Fruit fly (Drosophila melanogaster) whole organism, embryonic: Measurements from ENCODE around the gene Fmr1.
A peak's percentile ranks its signal among the peaks of the same experiment; 100 is the strongest.

ENCODE experiments used
- Ada2b ChIP-seq: fragments of 200-800 bp; sonication (Bioruptor generic); IDR thresholded peaks from 2 replicates; pipeline ENCODE4 v1.3.6; 2022; ENCODE audit warnings: missing biosample characterization, missing genetic modification characterization
- Atf3 ChIP-seq: fragments of 200-800 bp; sonication (Bioruptor generic); optimal IDR thresholded peaks from 3 replicates; lab custom pipeline; 2016; ENCODE audit warnings: missing biosample characterization, missing genetic modification characterization
- B-H2 ChIP-seq: fragments of 200-800 bp; sonication (Bioruptor generic); optimal IDR thresholded peaks from 2 replicates; lab custom pipeline; 2018; ENCODE audit warnings: missing biosample characterization, mild to moderate bottlenecking, missing genetic modification characterization
- BEAF-32 ChIP-seq: fragments of 200-800 bp; sonication (Bioruptor generic); optimal IDR thresholded peaks from 3 replicates; lab custom pipeline; 2017; ENCODE audit warnings: missing biosample characterization, missing genetic modification characterization, mild to moderate bottlenecking, moderate library complexity, missing genetic modification reagents
- CG10321 ChIP-seq: fragments of 200-800 bp; sonication (Bioruptor generic); IDR thresholded peaks from 2 replicates; pipeline ENCODE4 v1.3.6; 2022; ENCODE audit warnings: missing biosample characterization, missing genetic modification characterization
- CG11695 ChIP-seq: fragments of 200-800 bp; sonication (Bioruptor generic); IDR thresholded peaks from 3 replicates; pipeline ENCODE4 v1.3.6; 2022; ENCODE audit warnings: missing biosample characterization, missing genetic modification characterization
- CG11723 ChIP-seq: fragments of 200-800 bp; sonication (Bioruptor generic); optimal IDR thresholded peaks from 2 replicates; lab custom pipeline; 2017; ENCODE audit warnings: missing biosample characterization, mild to moderate bottlenecking, missing genetic modification characterization
- CG13287 ChIP-seq: fragments of 200-800 bp; sonication (Bioruptor generic); IDR thresholded peaks from 2 replicates; pipeline ENCODE4 v1.3.6; 2022; ENCODE audit warnings: missing biosample characterization, missing genetic modification characterization; ENCODE audit not compliant: partially characterized antibody
- CG15601 ChIP-seq: fragments of 200-800 bp; sonication (Bioruptor generic); optimal IDR thresholded peaks from 3 replicates; lab custom pipeline; 2019; ENCODE audit warnings: missing biosample characterization, mild to moderate bottlenecking, missing genetic modification characterization, moderate library complexity
- CG34224 ChIP-seq: fragments of 200-800 bp; sonication (Bioruptor generic); IDR thresholded peaks from 3 replicates; pipeline ENCODE4 v1.3.6; 2022; ENCODE audit warnings: missing biosample characterization, missing genetic modification characterization; ENCODE audit not compliant: partially characterized antibody
- CG3995 ChIP-seq: fragments of 200-800 bp; sonication (Bioruptor generic); optimal IDR thresholded peaks from 3 replicates; lab custom pipeline; 2016; ENCODE audit warnings: missing biosample characterization, missing genetic modification characterization
- CG4854 ChIP-seq: fragments of 200-800 bp; sonication (Bioruptor generic); optimal IDR thresholded peaks from 2 replicates; lab custom pipeline; 2016; ENCODE audit warnings: missing biosample characterization, missing genetic modification characterization, inconsistent platforms
- CG6175 ChIP-seq: fragments of 200-800 bp; sonication (Bioruptor generic); IDR thresholded peaks from 3 replicates; pipeline ENCODE4 v1.3.6; 2022; ENCODE audit warnings: missing biosample characterization, missing genetic modification characterization
- CG7556 ChIP-seq: fragments of 200-800 bp; sonication (Bioruptor generic); optimal IDR thresholded peaks from 2 replicates; lab custom pipeline; 2017; ENCODE audit warnings: missing biosample characterization, mild to moderate bottlenecking, missing genetic modification characterization
- CG8089 ChIP-seq: fragments of 200-800 bp; sonication (Bioruptor generic); optimal IDR thresholded peaks from 3 replicates; lab custom pipeline; 2016; ENCODE audit warnings: missing biosample characterization, missing genetic modification characterization
- CG9215 ChIP-seq: fragments of 200-800 bp; sonication (Bioruptor generic); IDR thresholded peaks from 2 replicates; pipeline ENCODE4 v1.3.6; 2022; ENCODE audit warnings: missing biosample characterization, missing genetic modification characterization
- Eip74EF ChIP-seq, 2 experiments: fragments of 200-800 bp in 1 of 2; fragments of >200 bp in 1 of 2; sonication (Bioruptor generic) in 1 of 2; optimal IDR thresholded peaks; 2 replicates each; lab custom pipeline; 2017 to 2019; ENCODE audit warnings: missing biosample characterization in 2 of 2, missing genetic modification characterization in 2 of 2, mild to moderate bottlenecking in 1 of 2, moderate library complexity in 1 of 2
- Ets65A ChIP-seq: fragments of 200-800 bp; sonication (Bioruptor generic); peaks from one replicate; lab custom pipeline; 2016; ENCODE audit warnings: missing biosample characterization, missing genetic modification characterization
- Ets97D ChIP-seq: fragments of 200-800 bp; sonication (Bioruptor generic); optimal IDR thresholded peaks from 3 replicates; lab custom pipeline; 2016; ENCODE audit warnings: missing biosample characterization, missing genetic modification characterization
- GATAe ChIP-seq: fragments of 200-800 bp; sonication (Bioruptor generic); conservative IDR thresholded peaks from 2 replicates; pipeline ENCODE4 v1.3.6; 2022; ENCODE audit warnings: missing biosample characterization, missing genetic modification characterization
- Gug ChIP-seq: fragments of 200-800 bp; sonication (Bioruptor generic); IDR thresholded peaks from 4 replicates; pipeline ENCODE4 v1.3.6; 2022; ENCODE audit warnings: missing biosample characterization, missing genetic modification characterization
- H15 ChIP-seq: fragments of 200-800 bp; sonication (Bioruptor generic); IDR thresholded peaks from 3 replicates; pipeline ENCODE4 v1.3.6; 2022; ENCODE audit warnings: missing biosample characterization, missing genetic modification characterization
- HLH54F ChIP-seq: fragments of 200-800 bp; sonication (Bioruptor generic); optimal IDR thresholded peaks from 3 replicates; lab custom pipeline; 2016; ENCODE audit warnings: missing biosample characterization, missing genetic modification characterization
- Hey ChIP-seq: fragments of 200-800 bp; sonication (Bioruptor generic); optimal IDR thresholded peaks from 3 replicates; lab custom pipeline; 2018; ENCODE audit warnings: missing biosample characterization, mild to moderate bottlenecking, missing genetic modification characterization
- Hr39 ChIP-seq: fragments of >200 bp; optimal IDR thresholded peaks from 2 replicates; lab custom pipeline; 2017
- Meics ChIP-seq: fragments of 200-800 bp; sonication (Bioruptor generic); optimal IDR thresholded peaks from 2 replicates; lab custom pipeline; 2017; ENCODE audit warnings: missing biosample characterization, mild to moderate bottlenecking, missing genetic modification characterization
- Opbp ChIP-seq: fragments of 200-800 bp; sonication (Bioruptor generic); IDR thresholded peaks from 3 replicates; pipeline ENCODE4 v1.3.6; 2022; ENCODE audit warnings: missing biosample characterization, missing genetic modification characterization; ENCODE audit not compliant: partially characterized antibody
- Pdp1 ChIP-seq, 2 experiments: fragments of 200-800 bp; sonication (Bioruptor generic); optimal IDR thresholded peaks; 3 replicates each; lab custom pipeline; 2016; ENCODE audit warnings: missing biosample characterization in 2 of 2, missing genetic modification characterization in 2 of 2, mild to moderate bottlenecking in 1 of 2, moderate library complexity in 1 of 2
- Side ChIP-seq: fragments of 200-800 bp; sonication (Bioruptor generic); optimal IDR thresholded peaks from 2 replicates; lab custom pipeline; 2016; ENCODE audit warnings: missing biosample characterization, missing genetic modification characterization
- Ssrp ChIP-seq: fragments of 200-800 bp; sonication (Bioruptor generic); optimal IDR thresholded peaks from 2 replicates; lab custom pipeline; 2018; ENCODE audit warnings: missing biosample characterization, mild to moderate bottlenecking, missing genetic modification characterization, moderate library complexity
- TFAM ChIP-seq: fragments of 200-800 bp; sonication (Bioruptor generic); optimal IDR thresholded peaks from 2 replicates; lab custom pipeline; 2017; ENCODE audit warnings: missing biosample characterization, missing genetic modification characterization, inconsistent platforms
- Xrp1 ChIP-seq: fragments of 200-800 bp; sonication (Bioruptor generic); IDR thresholded peaks from 2 replicates; pipeline ENCODE4 v1.3.6; 2022; ENCODE audit warnings: missing biosample characterization, missing genetic modification characterization
- ci ChIP-seq: fragments of 200-800 bp; sonication (Bioruptor generic); IDR thresholded peaks from 3 replicates; pipeline ENCODE4 v1.3.6; 2022; ENCODE audit warnings: missing biosample characterization, missing genetic modification characterization
- danr ChIP-seq: fragments of 200-800 bp; sonication (Bioruptor generic); IDR thresholded peaks from 2 replicates; pipeline ENCODE4 v1.3.6; 2022; ENCODE audit warnings: missing biosample characterization, missing genetic modification characterization
- dmrt11E ChIP-seq: fragments of 200-800 bp; sonication (Bioruptor generic); optimal IDR thresholded peaks from 3 replicates; lab custom pipeline; 2018; ENCODE audit warnings: missing biosample characterization, mild to moderate bottlenecking, missing genetic modification characterization, moderate library complexity
- dpn ChIP-seq, 2 experiments: fragments of 200-800 bp; sonication (Bioruptor generic); optimal IDR thresholded peaks; 3 replicates each; lab custom pipeline; 2016; ENCODE audit warnings: missing biosample characterization in 2 of 2, missing genetic modification characterization in 2 of 2
- dysf ChIP-seq: fragments of 200-800 bp; sonication (Bioruptor generic); IDR thresholded peaks from 3 replicates; pipeline ENCODE4 v1.3.6; 2022; ENCODE audit warnings: missing biosample characterization, missing genetic modification characterization
- gt ChIP-seq: fragments of 200-800 bp; sonication (Bioruptor generic); IDR thresholded peaks from 2 replicates; pipeline ENCODE4 v1.3.6; 2022; ENCODE audit warnings: missing biosample characterization, missing genetic modification characterization
- hbn ChIP-seq: fragments of 200-800 bp; sonication (Bioruptor generic); IDR thresholded peaks from 2 replicates; pipeline ENCODE4 v1.3.6; 2022; ENCODE audit warnings: missing biosample characterization, missing genetic modification characterization; ENCODE audit not compliant: partially characterized antibody
- ind ChIP-seq: fragments of 200-800 bp; sonication (Bioruptor generic); optimal IDR thresholded peaks from 3 replicates; lab custom pipeline; 2016; ENCODE audit warnings: missing biosample characterization, missing genetic modification characterization
- knrl ChIP-seq: fragments of 200-800 bp; sonication (Bioruptor generic); IDR thresholded peaks from 3 replicates; pipeline ENCODE4 v1.3.6; 2022; ENCODE audit warnings: missing biosample characterization, missing genetic modification characterization; ENCODE audit not compliant: partially characterized antibody
- lab ChIP-seq: fragments of 200-800 bp; sonication (Bioruptor generic); optimal IDR thresholded peaks from 3 replicates; lab custom pipeline; 2017; ENCODE audit warnings: missing biosample characterization, missing genetic modification characterization, mild to moderate bottlenecking, moderate library complexity, missing genetic modification reagents
- mirr ChIP-seq: fragments of 200-800 bp; sonication (Bioruptor generic); optimal IDR thresholded peaks from 3 replicates; lab custom pipeline; 2018; ENCODE audit warnings: missing biosample characterization, mild to moderate bottlenecking, missing genetic modification characterization
- org-1 ChIP-seq: fragments of 200-800 bp; sonication (Bioruptor generic); optimal IDR thresholded peaks from 2 replicates; lab custom pipeline; 2017; ENCODE audit warnings: missing biosample characterization, missing genetic modification characterization
- pum ChIP-seq: fragments of 200-800 bp; sonication (Bioruptor generic); optimal IDR thresholded peaks from 2 replicates; lab custom pipeline; 2016; ENCODE audit warnings: missing biosample characterization, missing genetic modification characterization
- repo ChIP-seq: fragments of 200-800 bp; sonication (Bioruptor generic); optimal IDR thresholded peaks from 2 replicates; lab custom pipeline; 2016; ENCODE audit warnings: missing biosample characterization, missing genetic modification characterization
- sim ChIP-seq: fragments of 200-800 bp; sonication (Bioruptor generic); IDR thresholded peaks from 2 replicates; pipeline ENCODE4 v1.3.6; 2022; ENCODE audit warnings: missing biosample characterization, missing genetic modification characterization
- sisA ChIP-seq: fragments of 200-800 bp; sonication (Bioruptor generic); IDR thresholded peaks from 2 replicates; pipeline ENCODE4 v1.3.6; 2022; ENCODE audit warnings: missing biosample characterization, missing genetic modification characterization
- slbo ChIP-seq: fragments of 200-800 bp; sonication (Bioruptor generic); IDR thresholded peaks from 2 replicates; pipeline ENCODE4 v1.3.6; 2022; ENCODE audit warnings: missing biosample characterization, missing genetic modification characterization
- sob ChIP-seq: fragments of 200-800 bp; sonication (Bioruptor generic); IDR thresholded peaks from 2 replicates; pipeline ENCODE4 v1.3.6; 2022; ENCODE audit warnings: missing biosample characterization, missing genetic modification characterization
- ssp ChIP-seq: fragments of 200-800 bp; sonication (Bioruptor generic); IDR thresholded peaks from 2 replicates; pipeline ENCODE4 v1.3.6; 2022; ENCODE audit warnings: missing biosample characterization, missing genetic modification characterization
- toy ChIP-seq: fragments of 200-800 bp; sonication (Bioruptor generic); IDR thresholded peaks from 2 replicates; pipeline ENCODE4 v1.3.6; 2022; ENCODE audit warnings: missing biosample characterization, missing genetic modification characterization
- ttk ChIP-seq: fragments of 200-800 bp; sonication (Bioruptor generic); IDR thresholded peaks from 2 replicates; pipeline ENCODE4 v2.1.2; 2022; ENCODE audit warnings: missing biosample characterization, missing genetic modification characterization

Gene Fmr1

DNA sequence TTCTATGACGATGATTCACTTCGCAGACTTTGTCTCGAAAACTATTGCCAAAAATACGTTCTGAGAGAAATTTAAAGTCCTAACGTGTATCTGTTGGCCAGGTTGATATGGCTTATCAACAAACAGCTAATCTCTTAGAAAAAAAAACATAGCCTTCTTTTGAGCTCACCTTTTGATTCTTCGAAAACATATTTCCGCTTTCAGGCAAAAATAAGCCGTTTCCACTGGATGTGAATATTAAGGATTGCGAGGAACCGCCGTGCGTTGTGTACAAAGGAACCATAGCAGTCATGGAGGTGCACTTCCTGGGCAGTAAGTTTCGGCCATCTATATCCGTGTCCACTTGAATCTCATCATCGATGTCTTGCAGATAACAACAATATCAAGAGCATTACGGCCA, 56.4 kb downstream of the Fmr1 start (continued):
- no peak for TF ChIP-seq TFAM
- TF ChIP-seq sob (GFP tag; lab: Robert Waterston, UW) = no peak
- no peak for TF ChIP-seq org-1 (GFP tag; lab: Kevin White, UChicago)
- TF ChIP-seq Ets97D (GFP tag; lab: Kevin White, UChicago) = peak; percentile 84
- TF ChIP-seq CG11695 (GFP tag; lab: Robert Waterston, UW) = no peak
- TF ChIP-seq mirr (GFP tag; lab: Kevin White, UChicago) = peak; percentile 4
- no peak for TF ChIP-seq H15 (GFP tag; lab: Robert Waterston, UW)
- no peak for TF ChIP-seq hbn (GFP tag; lab: Robert Waterston, UW)
- no peak for TF ChIP-seq CG11723
- no peak for TF ChIP-seq CG15601 (tag; lab: Kevin White, UChicago)
- no peak for TF ChIP-seq Pdp1 (GFP tag; optimal IDR thresholded peaks at IDR 0.05; lab: Kevin White, UChicago)
- peak; percentile 56 for TF ChIP-seq lab (GFP tag; lab: Kevin White, UChicago)
- no peak for TF ChIP-seq Ssrp (tag; lab: Kevin White, UChicago)
- no peak for TF ChIP-seq Side (GFP tag; lab: Kevin White, UChicago)
- TF ChIP-seq HLH54F (GFP tag; lab: Kevin White, UChicago) = no peak
- no peak for TF ChIP-seq Hr39
- TF ChIP-seq Atf3 (GFP tag; lab: Kevin White, UChicago) = no peak
- no peak for TF ChIP-seq Hey
- TF ChIP-seq CG3995 = no peak
- peak; percentile 59 for TF ChIP-seq ssp (GFP tag; lab: Robert Waterston, UW)
- TF ChIP-seq Xrp1 = no peak
- TF ChIP-seq ind (GFP tag; lab: Kevin White, UChicago) = no peak
- TF ChIP-seq dmrt11E = no peak
- no peak for TF ChIP-seq sim
- TF ChIP-seq CG34224 (GFP tag; lab: Robert Waterston, UW) = no peak
- TF ChIP-seq Ets65A (GFP tag; lab: Kevin White, UChicago) = peak; percentile 8
- no peak for TF ChIP-seq CG13287 (GFP tag; lab: Robert Waterston, UW)
- TF ChIP-seq CG9215 (GFP tag; lab: Robert Waterston, UW) = no peak
- TF ChIP-seq pum (GFP tag; lab: Kevin White, UChicago) = no peak
- no peak for TF ChIP-seq BEAF-32 (GFP tag; lab: Kevin White, UChicago)
- no peak for TF ChIP-seq Gug
- TF ChIP-seq toy (GFP tag; lab: Robert Waterston, UW) = no peak
- TF ChIP-seq dysf (GFP tag; lab: Robert Waterston, UW) = no peak
- TF ChIP-seq GATAe (GFP tag; lab: Robert Waterston, UW) = no peak; the same call in 1 of the 2 replicates
- TF ChIP-seq Ada2b = no peak
- TF ChIP-seq CG6175 (GFP tag; lab: Robert Waterston, UW) = no peak
- TF ChIP-seq CG7556 = no peak
- TF ChIP-seq danr = no peak
- TF ChIP-seq Eip74EF (GFP tag; optimal IDR thresholded peaks at IDR 0.05; lab: Kevin White, UChicago) = no peak
- TF ChIP-seq repo (GFP tag; lab: Kevin White, UChicago) = no peak
- TF ChIP-seq ci = 0 out of 3 replicates have a peak, but pooled peaks have one; percentile 32
- no peak for TF ChIP-seq sisA (GFP tag; lab: Robert Waterston, UW)
- no peak for TF ChIP-seq dpn (GFP tag; optimal IDR thresholded peaks at IDR 0.05; lab: Kevin White, UChicago)
- TF ChIP-seq slbo (GFP tag; lab: Robert Waterston, UW) = no peak
- TF ChIP-seq ttk (GFP tag; lab: Robert Waterston, UW) = 0 out of 2 replicates have a peak, but pooled peaks have one; percentile 24
- TF ChIP-seq Meics (GFP tag; lab: Kevin White, UChicago) = peak; percentile 44
- no peak for TF ChIP-seq Opbp (GFP tag; lab: Robert Waterston, UW)
- TF ChIP-seq CG10321 (GFP tag; lab: Robert Waterston, UW) = no peak
- TF ChIP-seq knrl = no peak
- no peak for TF ChIP-seq CG4854 (GFP tag; lab: Kevin White, UChicago)
- TF ChIP-seq gt (GFP tag; lab: Robert Waterston, UW) = no peak
- TF ChIP-seq B-H2 (GFP tag; lab: Kevin White, UChicago) = no peak
- TF ChIP-seq CG8089 (GFP tag; lab: Kevin White, UChicago) = no peak
